Fruit fly (Drosophila melanogaster): Measurements from ENCODE around the gene Deaf1.
A peak's percentile ranks its signal among the peaks of the same experiment; 100 is the strongest.

Deaf1 gene

DNA sequence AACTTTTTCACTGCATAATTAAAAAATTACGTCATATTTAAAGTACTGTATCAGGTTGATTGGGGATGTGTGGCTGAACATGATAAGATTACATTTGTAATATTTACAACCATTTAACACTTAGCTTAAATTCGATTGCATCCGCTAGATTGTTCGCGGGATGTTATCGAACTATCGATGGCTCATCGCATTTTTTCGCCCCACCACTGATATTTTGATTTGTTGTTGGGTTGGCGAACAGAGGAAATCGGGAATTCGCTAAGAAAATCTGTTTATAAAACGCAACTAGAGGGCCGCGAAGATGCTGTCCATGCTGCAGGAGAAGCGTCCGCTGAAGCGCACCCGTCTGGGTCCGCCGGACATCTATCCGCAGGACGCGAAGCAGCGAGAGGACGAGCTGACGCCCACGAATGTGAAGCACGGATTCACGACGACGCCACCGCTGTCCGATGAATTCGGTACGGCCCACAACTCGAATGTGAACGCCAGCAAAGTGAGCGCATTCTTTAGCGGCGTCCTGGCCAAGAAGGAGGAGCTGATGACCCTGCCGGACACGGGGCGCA lies 18.5 kb downstream of the Deaf1 start, which contains the start of gene kto (continued):
- TF ChIP-seq CG2116 (GFP tag; optimal IDR thresholded peaks at IDR 0.05) (peak; percentile 52), Dref (GFP tag; IDR thresholded peaks at IDR 0.05) (peak; percentile 90), CG34224 (GFP tag; IDR thresholded peaks at IDR 0.05; ENCODE audit: partially characterized antibody) (peak; percentile 95), Dp (GFP tag; optimal IDR thresholded peaks at IDR 0.05) (peak; percentile 96), gcm2 (GFP tag; optimal IDR thresholded peaks at IDR 0.05) (no peak), Kr (GFP tag; optimal IDR thresholded peaks at IDR 0.05) (no peak), MESR4 (GFP tag; optimal IDR thresholded peaks at IDR 0.05) (peak; percentile 81), CG17612 (GFP tag; IDR thresholded peaks at IDR 0.05) (no peak), Sry-δ (GFP tag; optimal IDR thresholded peaks at IDR 0.05) (peak; percentile 91), eve (GFP tag; optimal IDR thresholded peaks at IDR 0.05) (no peak), CG4820 (GFP tag; optimal IDR thresholded peaks at IDR 0.05) (no peak), C15 (GFP tag; IDR thresholded peaks at IDR 0.05) (no peak), Doc3 (GFP tag; IDR thresholded peaks at IDR 0.05; ENCODE audit: partially characterized antibody) (peak; percentile 81), CG15011 (GFP tag; optimal IDR thresholded peaks at IDR 0.05) (no peak), dmrt99B (tag; optimal IDR thresholded peaks at IDR 0.05) (no peak), odd (GFP tag; optimal IDR thresholded peaks at IDR 0.05) (no peak), z (GFP tag; IDR thresholded peaks at IDR 0.05) (no peak), Taf1 (GFP tag; IDR thresholded peaks at IDR 0.05) (no peak)

DNA sequence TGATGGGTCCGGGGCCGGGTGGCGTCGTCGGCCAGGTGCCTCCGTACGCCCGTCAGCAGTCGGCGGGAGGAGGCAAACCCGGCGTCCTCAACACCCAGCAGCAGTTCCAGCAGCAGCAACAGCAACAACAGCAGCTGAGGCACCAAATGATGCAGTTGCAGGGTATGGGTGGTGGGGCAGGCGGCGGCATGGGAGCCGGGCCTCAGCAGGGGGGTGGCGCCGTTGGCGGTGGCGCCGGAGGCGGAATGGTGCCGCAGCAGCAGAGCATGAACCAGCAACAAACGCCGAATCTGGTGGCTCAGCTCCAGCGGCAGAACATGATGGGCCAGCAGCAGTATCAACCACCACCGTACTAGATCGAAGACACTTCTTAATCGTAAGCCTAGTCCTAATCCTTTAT lies 26.5 kb downstream of the Deaf1 start:
- TF ChIP-seq MBD-R2 (GFP tag; IDR thresholded peaks at IDR 0.05) (no peak), gcm (GFP tag; optimal IDR thresholded peaks at IDR 0.05) (no peak), ken (GFP tag; IDR thresholded peaks at IDR 0.05) (0 out of 3 replicates have a peak, but pooled peaks have one; percentile 32), Taf1 (GFP tag; IDR thresholded peaks at IDR 0.05) (no peak), Scr (GFP tag; IDR thresholded peaks at IDR 0.05; ENCODE audit: partially characterized antibody) (no peak), vvl (GFP tag; IDR thresholded peaks at IDR 0.05) (no peak), oc (tag; optimal IDR thresholded peaks at IDR 0.05) (no peak), Lhr (GFP tag; optimal IDR thresholded peaks at IDR 0.05) (no peak), chm (GFP tag; IDR thresholded peaks at IDR 0.05) (no peak), HmgD (GFP tag; optimal IDR thresholded peaks at IDR 0.05) (no peak), Dbx (GFP tag; IDR thresholded peaks at IDR 0.05) (no peak), amos (GFP tag; IDR thresholded peaks at IDR 0.05; ENCODE audit: partially characterized antibody) (no peak), D19B (GFP tag; optimal IDR thresholded peaks at IDR 0.05) (no peak), CG14965 (GFP tag; optimal IDR thresholded peaks at IDR 0.05; ENCODE audit: borderline replicate concordance) (no peak), crol (GFP tag; IDR thresholded peaks at IDR 0.05) (peak; percentile 50), Lim3 (GFP tag; IDR thresholded peaks at IDR 0.05) (no peak), CG1024 (GFP tag; IDR thresholded peaks at IDR 0.05) (no peak), HLH4C (GFP tag; IDR thresholded peaks at IDR 0.05; ENCODE audit: partially characterized antibody) (no peak), dm (GFP tag; optimal IDR thresholded peaks at IDR 0.05) (no peak), CG7963 (GFP tag; IDR thresholded peaks at IDR 0.05; ENCODE audit: partially characterized antibody) (0 out of 3 replicates have a peak, but pooled peaks have one; percentile 17), Usf (GFP tag; optimal IDR thresholded peaks at IDR 0.05) (no peak), sim (GFP tag; IDR thresholded peaks at IDR 0.05) (no peak), gfzf (GFP tag; optimal IDR thresholded peaks at IDR 0.05) (no peak), dmrt11E (tag; optimal IDR thresholded peaks at IDR 0.05) (no peak), Oli (tag; optimal IDR thresholded peaks at IDR 0.05) (no peak)

Measured in whole organism, embryonic.